Fruit fly (Drosophila melanogaster) whole organism, wandering third instar larva: ENCODE measurements around the gene Tektin-A.

Experiments
- Abd-B ChIP-seq: fragments of >200 bp; optimal IDR thresholded peaks from 2 replicates; lab custom pipeline; 2017; ENCODE audit warnings: missing biosample characterization, missing genetic modification characterization
- CG32264 ChIP-seq: fragments of 200-800 bp; sonication (Bioruptor generic); optimal IDR thresholded peaks from 2 replicates; lab custom pipeline; 2016; ENCODE audit warnings: missing biosample characterization, missing genetic modification characterization
- CG9705 ChIP-seq: fragments of 200-800 bp; sonication (Bioruptor generic); optimal IDR thresholded peaks from 2 replicates; lab custom pipeline; 2018; ENCODE audit warnings: missing biosample characterization, mild to moderate bottlenecking, missing genetic modification characterization
- CrebA ChIP-seq: fragments of 200-800 bp; sonication (Bioruptor generic); optimal IDR thresholded peaks from 2 replicates; lab custom pipeline; 2016; ENCODE audit warnings: missing biosample characterization, mild to moderate bottlenecking, missing genetic modification characterization, borderline replicate concordance
- Dfd ChIP-seq: fragments of >200 bp; optimal IDR thresholded peaks from 2 replicates; lab custom pipeline; 2017; ENCODE audit warnings: missing biosample characterization, missing genetic modification characterization
- GATAd ChIP-seq: sonication (Bioruptor generic); optimal IDR thresholded peaks from 2 replicates; lab custom pipeline; 2016; ENCODE audit warnings: missing biosample characterization, missing genetic modification characterization
- HLH106 ChIP-seq: fragments of 200-800 bp; optimal IDR thresholded peaks from 3 replicates; lab custom pipeline; 2019; ENCODE audit warnings: missing biosample characterization, mild to moderate bottlenecking, missing genetic modification characterization, moderate library complexity
- Hr83 ChIP-seq: fragments of 200-300 bp; sonication (Bioruptor generic); optimal IDR thresholded peaks from 2 replicates; lab custom pipeline; 2016; ENCODE audit warnings: missing biosample characterization, mild to moderate bottlenecking, missing genetic modification characterization, moderate library complexity; ENCODE audit not compliant: poor library complexity, severe bottlenecking
- Mio ChIP-seq: sonication (Bioruptor generic); optimal IDR thresholded peaks from 2 replicates; lab custom pipeline; 2016; ENCODE audit warnings: missing biosample characterization, missing genetic modification characterization
- Myc ChIP-seq: fragments of >200 bp; optimal IDR thresholded peaks from 2 replicates; lab custom pipeline; 2017
- N ChIP-seq: fragments of >200 bp; optimal IDR thresholded peaks from 2 replicates; lab custom pipeline; 2018; ENCODE audit warnings: missing biosample characterization, missing external identifiers, missing genetic modification characterization
- OdsH ChIP-seq: fragments of 200-800 bp; sonication (Bioruptor generic); optimal IDR thresholded peaks from 2 replicates; lab custom pipeline; 2016; ENCODE audit warnings: missing biosample characterization, mild to moderate bottlenecking, missing genetic modification characterization
- Vsx2 ChIP-seq: fragments of 200-300, 225-300 bp; sonication (Bioruptor generic); optimal IDR thresholded peaks from 2 replicates; lab custom pipeline; 2018; ENCODE audit warnings: missing biosample characterization, missing genetic modification characterization; ENCODE audit not compliant: partially characterized antibody
- br ChIP-seq: fragments of 200-800 bp; sonication (Bioruptor generic); optimal IDR thresholded peaks from 2 replicates; lab custom pipeline; 2016; ENCODE audit warnings: missing biosample characterization, missing genetic modification characterization
- brk ChIP-seq: fragments of 200-800 bp; sonication (Bioruptor generic); optimal IDR thresholded peaks from 2 replicates; lab custom pipeline; 2016; ENCODE audit warnings: missing biosample characterization, mild to moderate bottlenecking, missing genetic modification characterization
- dl ChIP-seq, 2 experiments: fragments of 175-275, 200-275 bp in 1 of 2; fragments of 200-275 bp in 1 of 2; sonication (Bioruptor generic); optimal IDR thresholded peaks; lab custom pipeline; 2018; ENCODE audit warnings: mild to moderate bottlenecking in 2 of 2, missing biosample characterization in 2 of 2, missing genetic modification characterization in 2 of 2, moderate library complexity in 2 of 2; ENCODE audit not compliant: partially characterized antibody in 2 of 2, insufficient read depth in 1 of 2
- dmrt93B ChIP-seq: fragments of 200-800 bp; sonication (Bioruptor generic); optimal IDR thresholded peaks from 2 replicates; lab custom pipeline; 2018; ENCODE audit warnings: missing biosample characterization, mild to moderate bottlenecking, missing genetic modification characterization
- dsf ChIP-seq: sonication (Bioruptor generic); optimal IDR thresholded peaks from 2 replicates; lab custom pipeline; 2016; ENCODE audit warnings: missing biosample characterization, missing genetic modification characterization, borderline replicate concordance
- foxo ChIP-seq, 2 experiments: fragments of 200-800 bp; sonication (Bioruptor generic); optimal IDR thresholded peaks; 2 replicates in 1 of 2; 3 replicates in 1 of 2; lab custom pipeline; 2016 to 2017; ENCODE audit warnings: missing biosample characterization in 2 of 2, missing genetic modification characterization in 2 of 2
- fru ChIP-seq: fragments of 200-800 bp; sonication (Bioruptor generic); optimal IDR thresholded peaks from 3 replicates; lab custom pipeline; 2016; ENCODE audit warnings: missing biosample characterization, mild to moderate bottlenecking, missing genetic modification characterization
- h ChIP-seq: fragments of 200-800 bp; sonication (Bioruptor generic); optimal IDR thresholded peaks from 3 replicates; lab custom pipeline; 2016; ENCODE audit warnings: missing biosample characterization, mild to moderate bottlenecking, missing genetic modification characterization
- jim ChIP-seq: fragments of 175-275, 200-325 bp; sonication (Bioruptor generic); optimal IDR thresholded peaks from 2 replicates; lab custom pipeline; 2016; ENCODE audit warnings: missing biosample characterization, mild to moderate bottlenecking, missing genetic modification characterization
- lola ChIP-seq: fragments of >200 bp; optimal IDR thresholded peaks from 2 replicates; lab custom pipeline; 2017; ENCODE audit warnings: missing biosample characterization, missing genetic modification characterization
- pan ChIP-seq: fragments of >200 bp; optimal IDR thresholded peaks from 2 replicates; lab custom pipeline; 2017
- psq ChIP-seq: fragments of 200-800 bp; sonication (Bioruptor generic); optimal IDR thresholded peaks from 3 replicates; lab custom pipeline; 2017; ENCODE audit warnings: missing biosample characterization, mild to moderate bottlenecking, missing genetic modification characterization, moderate library complexity
- sv ChIP-seq: fragments of 200-800 bp; sonication (Bioruptor generic); optimal IDR thresholded peaks from 3 replicates; lab custom pipeline; 2016; ENCODE audit warnings: missing biosample characterization, missing genetic modification characterization
- tai ChIP-seq: sonication (Bioruptor generic); optimal IDR thresholded peaks from 2 replicates; lab custom pipeline; 2016; ENCODE audit warnings: missing biosample characterization, missing genetic modification characterization
- usp ChIP-seq: fragments of >200 bp; optimal IDR thresholded peaks from 2 replicates; lab custom pipeline; 2017; ENCODE audit warnings: missing biosample characterization, missing genetic modification characterization
- woc ChIP-seq: sonication (Bioruptor generic); optimal IDR thresholded peaks from 2 replicates; lab custom pipeline; 2016; ENCODE audit warnings: missing biosample characterization, mild to moderate bottlenecking, missing genetic modification characterization

Gene Tektin-A

DNA sequence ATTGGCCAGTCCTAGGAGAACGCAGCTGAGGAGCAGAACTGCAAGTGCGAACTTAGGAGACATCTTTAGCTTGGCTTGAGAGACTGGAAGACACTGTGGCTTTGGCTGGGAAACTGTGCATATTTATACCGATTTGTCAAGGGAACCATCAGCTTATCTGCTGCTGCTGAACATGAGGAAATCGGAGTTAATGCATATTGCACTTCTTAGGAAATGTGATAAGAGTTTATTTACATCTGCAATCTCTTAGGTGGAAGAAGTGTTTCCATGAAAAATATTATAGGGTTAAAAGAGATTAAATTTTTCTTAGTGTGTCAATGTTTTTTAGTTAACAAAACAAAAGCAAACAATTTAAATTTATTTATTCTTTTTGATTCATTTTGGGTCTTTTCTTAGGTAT, 11.4 kb downstream of the Tektin-A start, which contains the start of gene CG42792:
Gene CG42792 (minus strand): TSS at position 101 of the 400 bp plus-strand sequence.
- TF ChIP-seq dl (GFP tag; optimal IDR thresholded peaks at IDR 0.05; lab: Kevin White, UChicago; ENCODE audit: insufficient read depth in 1 of 2, partially characterized antibody in 2 of 2) (no peak), GATAd (GFP tag; lab: Kevin White, UChicago) (no peak), N (GFP tag; lab: Kevin White, UChicago) (no peak), Hr83 (GFP tag; lab: Kevin White, UChicago) (no peak), h (GFP tag; lab: Kevin White, UChicago) (no peak), CG32264 (GFP tag; lab: Kevin White, UChicago) (no peak), dmrt93B (GFP tag; lab: Kevin White, UChicago) (no peak), sv (GFP tag; lab: Kevin White, UChicago) (no peak), brk (GFP tag; lab: Kevin White, UChicago) (no peak), CrebA (GFP tag; lab: Kevin White, UChicago) (no peak)

DNA sequence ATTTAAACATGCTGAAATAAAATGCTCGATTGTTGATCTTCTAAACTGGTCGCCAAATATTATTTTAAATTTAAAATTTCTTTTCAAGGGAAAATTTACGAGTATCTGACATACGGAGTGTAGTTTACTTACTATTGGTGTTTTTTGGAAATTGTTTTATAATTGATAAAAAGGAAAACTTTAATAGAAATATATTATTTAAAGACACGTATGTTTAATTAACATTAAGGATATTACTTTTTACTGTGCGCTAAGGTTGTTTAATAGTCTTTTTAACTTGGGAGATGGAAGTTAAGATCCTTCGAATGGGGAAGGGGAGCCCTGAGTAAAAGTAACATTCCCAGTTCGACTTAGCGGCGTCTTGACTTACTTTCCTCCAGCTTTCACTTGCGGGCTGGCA, 26.1 kb downstream of the Tektin-A start, which contains the start of gene CG7653:
Gene CG7653 (minus strand): TSS at position 101 of the 400 bp plus-strand sequence.
- TF ChIP-seq N (GFP tag; lab: Kevin White, UChicago) (no peak), woc (GFP tag; lab: Kevin White, UChicago) (no peak), OdsH (no peak), tai (GFP tag; lab: Kevin White, UChicago) (no peak), Dfd (no peak)
- TF ChIP-seq, all 38 proteins: peak for 0

DNA sequence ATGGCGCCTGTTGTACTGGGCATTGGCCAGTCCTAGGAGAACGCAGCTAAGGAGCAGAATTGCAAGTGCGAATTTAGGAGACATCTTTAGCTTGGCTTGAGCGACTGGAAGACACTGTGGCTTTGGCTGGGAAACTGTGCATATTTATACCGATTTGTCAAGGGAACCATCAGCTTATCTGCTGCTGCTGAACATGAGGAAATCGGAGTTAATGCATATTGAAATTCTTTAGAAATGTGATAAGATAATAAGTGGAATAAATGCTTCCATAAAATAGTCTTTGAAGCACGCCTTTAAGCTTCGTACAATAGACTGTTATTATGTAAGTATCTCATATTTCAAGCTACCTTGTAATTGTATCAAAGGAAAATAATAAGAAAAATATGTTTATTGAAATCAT, 29.2 kb downstream of the Tektin-A start, which contains the start of gene CG44475:
Gene CG44475 (minus strand): TSS at position 101 of the 400 bp plus-strand sequence.
- TF ChIP-seq Myc (lab: Kevin White, UChicago) (no peak), h (GFP tag; lab: Kevin White, UChicago) (no peak), dl (GFP tag; optimal IDR thresholded peaks at IDR 0.05; lab: Kevin White, UChicago; ENCODE audit: insufficient read depth in 1 of 2, partially characterized antibody in 2 of 2) (no peak), jim (GFP tag; lab: Kevin White, UChicago) (no peak), Vsx2 (GFP tag; lab: Kevin White, UChicago) (no peak), foxo (GFP tag; optimal IDR thresholded peaks at IDR 0.05; lab: Kevin White, UChicago) (no peak), CG9705 (GFP tag; lab: Kevin White, UChicago) (no peak), Mio (no peak), lola (no peak), br (no peak), Hr83 (GFP tag; lab: Kevin White, UChicago) (no peak), dmrt93B (GFP tag; lab: Kevin White, UChicago) (no peak), fru (GFP tag; lab: Kevin White, UChicago) (no peak), dsf (GFP tag; lab: Kevin White, UChicago) (no peak), HLH106 (tag; lab: Kevin White, UChicago) (no peak), Abd-B (GFP tag; lab: Kevin White, UChicago) (no peak), sv (GFP tag; lab: Kevin White, UChicago) (no peak), pan (lab: Kevin White, UChicago) (no peak), psq (GFP tag; lab: Kevin White, UChicago) (no peak)

DNA sequence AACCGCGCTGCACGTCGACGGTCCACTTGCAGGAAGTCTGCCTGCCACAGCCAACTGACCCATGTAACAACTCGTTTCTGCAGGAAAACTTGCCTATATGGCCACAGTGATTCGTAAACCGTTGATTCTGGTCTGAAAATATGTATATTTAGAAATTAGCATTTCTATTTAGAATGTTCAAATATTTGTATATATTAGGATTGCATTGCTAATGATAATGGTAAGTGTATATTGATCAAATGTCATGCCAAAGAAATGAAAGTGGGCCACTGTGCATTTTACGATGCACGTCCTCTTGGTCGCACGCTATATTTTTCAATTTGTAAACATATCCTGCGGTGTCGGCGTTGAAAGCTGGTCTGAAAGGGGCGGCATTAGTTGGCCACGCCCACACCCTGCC, 32.3 kb downstream of the Tektin-A start:
- no peak for TF ChIP-seq sv (GFP tag; lab: Kevin White, UChicago)
- TF ChIP-seq foxo (GFP tag; optimal IDR thresholded peaks at IDR 0.05; lab: Kevin White, UChicago): peak in 1 of 2 experiments; percentile 12
- TF ChIP-seq h (GFP tag; lab: Kevin White, UChicago): peak; percentile 34
- TF ChIP-seq usp (GFP tag; lab: Kevin White, UChicago): no peak
- TF ChIP-seq HLH106 (tag; lab: Kevin White, UChicago): no peak
- peak; percentile 22 for TF ChIP-seq fru (GFP tag; lab: Kevin White, UChicago)
- no peak for TF ChIP-seq dl (GFP tag; optimal IDR thresholded peaks at IDR 0.05; lab: Kevin White, UChicago; ENCODE audit: insufficient read depth in 1 of 2, partially characterized antibody in 2 of 2)
- TF ChIP-seq, all 38 proteins: peak for 3

DNA sequence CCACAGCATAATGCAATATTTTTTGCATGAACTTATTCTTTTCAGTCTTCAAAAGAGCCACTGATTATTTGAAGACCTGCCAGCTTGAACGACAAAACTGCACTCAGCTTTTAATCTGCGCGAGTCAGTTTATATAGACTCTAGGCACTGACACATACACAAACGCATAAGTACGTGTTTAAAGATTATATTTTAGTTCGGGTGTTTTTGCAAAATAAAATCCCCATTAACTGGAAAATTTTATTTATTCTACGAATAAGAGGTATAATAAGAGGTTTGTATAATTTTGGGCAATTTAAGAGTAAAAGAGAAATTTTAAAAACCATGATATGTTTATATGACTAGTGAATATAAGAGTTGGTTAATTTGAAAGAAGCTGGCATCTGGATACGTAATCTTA, 39.8 kb downstream of the Tektin-A start, which contains the start of gene Tep1:
Gene Tep1 (minus strand): TSS at position 101 of the 400 bp plus-strand sequence.
- TF ChIP-seq dsf (GFP tag; lab: Kevin White, UChicago) (no peak), CG9705 (GFP tag; lab: Kevin White, UChicago) (no peak), usp (GFP tag; lab: Kevin White, UChicago) (no peak), sv (GFP tag; lab: Kevin White, UChicago) (no peak), OdsH (no peak), lola (no peak), psq (GFP tag; lab: Kevin White, UChicago) (no peak), Vsx2 (GFP tag; lab: Kevin White, UChicago) (no peak), fru (GFP tag; lab: Kevin White, UChicago) (no peak)
